Worm (Caenorhabditis elegans) whole organism, young adult: ENCODE data around the gene srd-12.

ENCODE experiments used
- K11D2.4 ChIP-seq: fragments of 200-800 bp; sonication (Bioruptor generic); IDR thresholded peaks from 2 replicates; pipeline ENCODE4 v1.3.6; 2022; ENCODE audit warnings: missing genetic modification reagents, missing genetic modification characterization, missing compliant biosample characterization
- ets-4 ChIP-seq: fragments of 200-800 bp; sonication (Bioruptor generic); optimal IDR thresholded peaks from 2 replicates; lab custom pipeline; 2018; ENCODE audit warnings: mild to moderate bottlenecking, missing genetic modification characterization, missing compliant biosample characterization
- nfya-1 ChIP-seq: sonication (generic microtip); optimal IDR thresholded peaks from 2 replicates; lab custom pipeline; 2017; ENCODE audit warnings: antibody characterized with exemption, missing compliant biosample characterization, missing genetic modification characterization, borderline replicate concordance; ENCODE audit not compliant: insufficient read depth
- sea-2 ChIP-seq: fragments of 200-800 bp; sonication (Bioruptor generic); IDR thresholded peaks from 2 replicates; pipeline ENCODE4 v1.3.6; 2022; ENCODE audit warnings: missing genetic modification characterization, missing compliant biosample characterization

DNA sequence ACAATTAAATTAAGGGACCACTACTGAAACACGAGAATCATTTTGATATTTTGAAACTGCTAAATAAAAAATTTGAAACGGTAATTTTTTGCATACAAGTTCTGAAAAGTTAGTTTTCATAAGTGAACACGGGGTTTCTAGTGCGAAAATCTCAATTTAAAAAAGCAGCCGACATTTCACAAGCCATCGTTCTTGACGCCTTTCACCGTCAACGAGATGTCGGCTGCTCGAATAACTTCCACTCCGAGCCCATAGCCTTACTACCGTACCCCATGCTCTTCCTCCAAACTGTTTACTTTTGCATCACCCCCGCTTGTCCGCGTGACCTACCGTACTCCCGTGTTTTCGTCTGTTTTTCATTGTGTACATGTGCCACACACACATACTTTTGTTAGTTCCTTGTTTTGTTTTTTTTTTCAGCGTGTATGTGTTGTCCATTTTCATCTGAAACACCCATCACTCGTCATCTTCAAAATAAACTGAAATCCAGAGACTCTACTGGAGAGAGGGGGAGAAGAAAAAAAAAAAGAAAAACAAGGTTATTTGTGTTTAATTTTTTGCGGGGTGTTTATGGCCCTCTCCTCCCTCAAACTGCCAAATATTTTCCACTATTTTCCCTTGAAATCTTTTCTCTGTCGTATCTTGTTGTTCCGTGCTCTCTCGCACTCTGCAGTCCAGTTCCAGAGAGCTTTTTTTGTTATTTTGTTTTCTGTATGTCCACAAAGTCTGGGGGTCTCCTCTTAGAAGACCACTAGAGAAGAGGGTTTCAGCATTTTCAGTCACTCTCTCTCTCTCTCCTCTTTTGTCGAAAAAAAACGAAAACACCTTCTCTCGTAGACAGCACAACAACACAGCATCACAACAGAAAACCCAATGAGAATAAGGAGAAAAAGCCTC, 41.8 kb downstream of the srd-12 start:
- TF ChIP-seq nfya-1 (no peak), K11D2.4 (GFP tag; lab: Robert Waterston, UW) (no peak), ets-4 (no peak), sea-2 (no peak)
